Fruit fly (Drosophila melanogaster) whole organism, pupa: ENCODE data around the gene dlp.

Experiments
- CG10348 ChIP-seq: fragments of 200-800 bp; sonication (Bioruptor generic); IDR thresholded peaks from 2 replicates; pipeline ENCODE4 v1.3.6; 2022; ENCODE audit warnings: missing biosample characterization, missing genetic modification characterization
- CG13204 ChIP-seq: fragments of 200-800 bp; sonication (Bioruptor generic); optimal IDR thresholded peaks from 2 replicates; lab custom pipeline; 2018; ENCODE audit warnings: missing biosample characterization, mild to moderate bottlenecking, missing genetic modification characterization, moderate library complexity
- CG32121 ChIP-seq: fragments of 200-800 bp; sonication (Bioruptor generic); IDR thresholded peaks from 2 replicates; pipeline ENCODE4 v1.3.6; 2022; ENCODE audit warnings: missing biosample characterization, missing genetic modification characterization
- CG8159 ChIP-seq: fragments of 200-800 bp; sonication (Bioruptor generic); optimal IDR thresholded peaks from 3 replicates; lab custom pipeline; 2018; ENCODE audit warnings: missing biosample characterization, mild to moderate bottlenecking, missing genetic modification characterization, moderate library complexity
- CG8301 ChIP-seq: fragments of 200-800 bp; sonication (Bioruptor generic); optimal IDR thresholded peaks from 2 replicates; lab custom pipeline; 2018; ENCODE audit warnings: missing biosample characterization, mild to moderate bottlenecking, missing genetic modification characterization
- CG9948 ChIP-seq: fragments of 200-800 bp; sonication (Bioruptor generic); optimal IDR thresholded peaks from 2 replicates; lab custom pipeline; 2018; ENCODE audit warnings: missing biosample characterization, mild to moderate bottlenecking, missing genetic modification characterization, moderate library complexity
- EcR ChIP-seq: fragments of 200-800 bp; sonication (Bioruptor generic); optimal IDR thresholded peaks from 3 replicates; lab custom pipeline; 2019; ENCODE audit warnings: missing biosample characterization, missing genetic modification characterization, mild to moderate bottlenecking, moderate library complexity, missing genetic modification reagents
- Pif1A ChIP-seq: fragments of 200-800 bp; sonication (Bioruptor generic); optimal IDR thresholded peaks from 3 replicates; lab custom pipeline; 2016; ENCODE audit warnings: missing biosample characterization, missing genetic modification characterization
- Pif1B ChIP-seq: fragments of 200-800 bp; sonication (Bioruptor generic); optimal IDR thresholded peaks from 3 replicates; lab custom pipeline; 2016; ENCODE audit warnings: missing biosample characterization, missing genetic modification characterization
- Snoo ChIP-seq: fragments of 200-800 bp; sonication (Bioruptor generic); optimal IDR thresholded peaks from 3 replicates; lab custom pipeline; 2017; ENCODE audit warnings: missing biosample characterization, mild to moderate bottlenecking, missing genetic modification characterization, inconsistent platforms
- fd96Ca ChIP-seq: fragments of 200-800 bp; sonication (Bioruptor generic); IDR thresholded peaks from 3 replicates; pipeline ENCODE4 v1.3.6; 2022; ENCODE audit warnings: missing biosample characterization, missing genetic modification characterization
- gl ChIP-seq: fragments of 200-800 bp; sonication (Bioruptor generic); optimal IDR thresholded peaks from 2 replicates; lab custom pipeline; 2018; ENCODE audit warnings: missing biosample characterization, mild to moderate bottlenecking, missing genetic modification characterization
- rn ChIP-seq: fragments of 200-800 bp; sonication (Bioruptor generic); IDR thresholded peaks from 2 replicates; pipeline ENCODE4 v1.3.6; 2022; ENCODE audit warnings: missing biosample characterization, missing genetic modification characterization

- TF ChIP-seq Snoo (tag; lab: Kevin White, UChicago) (no peak), Pif1A (GFP tag; lab: Kevin White, UChicago) (no peak), CG9948 (tag; lab: Kevin White, UChicago) (no peak), CG8159 (tag; lab: Kevin White, UChicago) (no peak), EcR (GFP tag; lab: Kevin White, UChicago) (peak; percentile 38), fd96Ca (GFP tag; lab: Robert Waterston, UW) (no peak), CG32121 (no peak), CG13204 (GFP tag; lab: Kevin White, UChicago) (no peak), Pif1B (GFP tag; lab: Kevin White, UChicago) (no peak), gl (no peak), CG10348 (GFP tag; lab: Robert Waterston, UW) (no peak), CG8301 (tag; lab: Kevin White, UChicago) (no peak), rn (GFP tag; lab: Robert Waterston, UW) (no peak)
Observed at dm6 chr3L:14640814-14641317, 8.5 kb downstream of the dlp start.
